Fruit fly (Drosophila melanogaster) whole organism, embryonic: ENCODE results near the gene Ythdc1.
A peak's percentile ranks its signal among the peaks of the same experiment; 100 is the strongest.

ENCODE experiments used
- Bdp1 ChIP-seq: fragments of 200-800 bp; sonication (Bioruptor generic); optimal IDR thresholded peaks from 3 replicates; lab custom pipeline; 2016; ENCODE audit warnings: missing biosample characterization, missing genetic modification characterization
- CG10321 ChIP-seq: fragments of 200-800 bp; sonication (Bioruptor generic); IDR thresholded peaks from 2 replicates; pipeline ENCODE4 v1.3.6; 2022; ENCODE audit warnings: missing biosample characterization, missing genetic modification characterization
- CG10543 ChIP-seq: fragments of 200-800 bp; sonication (Bioruptor generic); optimal IDR thresholded peaks from 3 replicates; lab custom pipeline; 2017; ENCODE audit warnings: missing biosample characterization, mild to moderate bottlenecking, missing genetic modification characterization, moderate library complexity
- CG13123 ChIP-seq: fragments of 200-800 bp; sonication (Bioruptor generic); optimal IDR thresholded peaks from 2 replicates; lab custom pipeline; 2016; ENCODE audit warnings: missing biosample characterization, missing genetic modification characterization
- CG17802 ChIP-seq: fragments of 200-800 bp; sonication (Bioruptor generic); optimal IDR thresholded peaks from 2 replicates; lab custom pipeline; 2018; ENCODE audit warnings: missing biosample characterization, mild to moderate bottlenecking, missing genetic modification characterization, moderate library complexity
- CG2202 ChIP-seq: fragments of 200-800 bp; sonication (Bioruptor generic); optimal IDR thresholded peaks from 2 replicates; lab custom pipeline; 2018; ENCODE audit warnings: missing biosample characterization, mild to moderate bottlenecking, missing genetic modification characterization
- CG34422 ChIP-seq: fragments of 200-800 bp; sonication (Bioruptor generic); IDR thresholded peaks from 3 replicates; pipeline ENCODE4 v1.3.6; 2022; ENCODE audit warnings: missing biosample characterization, missing genetic modification characterization
- CG4424 ChIP-seq: fragments of 200-800 bp; sonication (Bioruptor generic); optimal IDR thresholded peaks from 3 replicates; lab custom pipeline; 2016; ENCODE audit warnings: missing biosample characterization, missing genetic modification characterization
- CG4617 ChIP-seq: fragments of 200-800 bp; sonication (Bioruptor generic); optimal IDR thresholded peaks from 3 replicates; lab custom pipeline; 2016; ENCODE audit warnings: missing biosample characterization, missing genetic modification characterization, borderline replicate concordance
- CG4707 ChIP-seq: fragments of 200-800 bp; sonication (Bioruptor generic); optimal IDR thresholded peaks from 2 replicates; lab custom pipeline; 2018; ENCODE audit warnings: missing biosample characterization, mild to moderate bottlenecking, missing genetic modification characterization, moderate library complexity
- CG4730 ChIP-seq: fragments of 200-800 bp; sonication (Bioruptor generic); IDR thresholded peaks from 2 replicates; pipeline ENCODE4 v1.3.6; 2022; ENCODE audit warnings: missing biosample characterization, missing genetic modification characterization
- CG6654 ChIP-seq: fragments of 200-800 bp; sonication (Bioruptor generic); optimal IDR thresholded peaks from 2 replicates; lab custom pipeline; 2017; ENCODE audit warnings: missing biosample characterization, mild to moderate bottlenecking, missing genetic modification characterization
- CG6689 ChIP-seq: fragments of 200-800 bp; sonication (Bioruptor generic); IDR thresholded peaks from 2 replicates; pipeline ENCODE4 v1.3.6; 2022; ENCODE audit warnings: missing biosample characterization, missing genetic modification characterization
- CG9609 ChIP-seq: fragments of 200-800 bp; sonication (Bioruptor generic); optimal IDR thresholded peaks from 3 replicates; lab custom pipeline; 2016; ENCODE audit warnings: missing biosample characterization, missing genetic modification characterization
- CG9727 ChIP-seq: fragments of 200-800 bp; sonication (Bioruptor generic); optimal IDR thresholded peaks from 3 replicates; lab custom pipeline; 2017; ENCODE audit warnings: missing biosample characterization, mild to moderate bottlenecking, missing genetic modification characterization
- CTCF ChIP-seq: fragments of 200-800 bp; sonication (Bioruptor generic); optimal IDR thresholded peaks from 2 replicates; lab custom pipeline; 2017; ENCODE audit warnings: missing biosample characterization, mild to moderate bottlenecking, missing genetic modification characterization, moderate library complexity
- Dad ChIP-seq: fragments of 200-800 bp; sonication (Bioruptor generic); optimal IDR thresholded peaks from 3 replicates; lab custom pipeline; 2016; ENCODE audit warnings: missing biosample characterization, missing genetic modification characterization
- Dbx ChIP-seq: fragments of 200-800 bp; sonication (Bioruptor generic); IDR thresholded peaks from 3 replicates; pipeline ENCODE4 v1.3.6; 2022; ENCODE audit warnings: missing biosample characterization, missing genetic modification characterization
- Ets65A ChIP-seq: fragments of 200-800 bp; sonication (Bioruptor generic); peaks from one replicate; lab custom pipeline; 2016; ENCODE audit warnings: missing biosample characterization, missing genetic modification characterization
- HLH4C ChIP-seq: fragments of 200-800 bp; sonication (Bioruptor generic); IDR thresholded peaks from 3 replicates; pipeline ENCODE4 v1.3.6; 2022; ENCODE audit warnings: missing biosample characterization, missing genetic modification characterization; ENCODE audit not compliant: partially characterized antibody
- Lpt ChIP-seq: fragments of >200 bp; optimal IDR thresholded peaks from 2 replicates; lab custom pipeline; 2018; ENCODE audit warnings: missing biosample characterization, missing genetic modification characterization
- Med ChIP-seq: fragments of 200-800 bp; sonication (Bioruptor generic); peaks from one replicate; lab custom pipeline; 2016; ENCODE audit warnings: missing biosample characterization, missing genetic modification characterization, mild to moderate bottlenecking, inconsistent platforms, moderate library complexity
- NFAT ChIP-seq: fragments of 200-800 bp; sonication (Bioruptor generic); IDR thresholded peaks from 2 replicates; pipeline ENCODE4 v1.3.6; 2022; ENCODE audit warnings: missing biosample characterization, missing genetic modification characterization
- Six4 ChIP-seq: fragments of 200-800 bp; sonication (Bioruptor generic); optimal IDR thresholded peaks from 2 replicates; lab custom pipeline; 2016; ENCODE audit warnings: missing biosample characterization, missing genetic modification characterization
- TFAM ChIP-seq: fragments of 200-800 bp; sonication (Bioruptor generic); optimal IDR thresholded peaks from 2 replicates; lab custom pipeline; 2017; ENCODE audit warnings: missing biosample characterization, missing genetic modification characterization, inconsistent platforms
- Vsx1 ChIP-seq: fragments of 200-800 bp; sonication (Bioruptor generic); optimal IDR thresholded peaks from 2 replicates; lab custom pipeline; 2017; ENCODE audit warnings: missing biosample characterization, mild to moderate bottlenecking, missing genetic modification characterization, missing genetic modification reagents
- ato ChIP-seq: fragments of 200-800 bp; sonication (Bioruptor generic); IDR thresholded peaks from 2 replicates; pipeline ENCODE4 v1.3.6; 2022; ENCODE audit warnings: missing biosample characterization, missing genetic modification characterization; ENCODE audit not compliant: partially characterized antibody
- cad ChIP-seq: fragments of >200 bp; optimal IDR thresholded peaks from 2 replicates; lab custom pipeline; 2017; ENCODE audit warnings: missing biosample characterization, missing genetic modification characterization
- chinmo ChIP-seq: fragments of 200-800 bp; sonication (Bioruptor generic); IDR thresholded peaks from 4 replicates; pipeline ENCODE4 v1.3.6; 2022; ENCODE audit warnings: missing biosample characterization, missing genetic modification characterization; ENCODE audit not compliant: partially characterized antibody
- crol ChIP-seq: fragments of 200-800 bp; sonication (Bioruptor generic); IDR thresholded peaks from 2 replicates; pipeline ENCODE4 v1.3.6; 2022; ENCODE audit warnings: missing biosample characterization, missing genetic modification characterization
- eve ChIP-seq, 2 experiments: fragments of >200 bp; optimal IDR thresholded peaks; 2 replicates each; lab custom pipeline; 2017; ENCODE audit warnings: missing biosample characterization in 2 of 2, missing genetic modification characterization in 2 of 2
- grau ChIP-seq: fragments of 200-800 bp; optimal IDR thresholded peaks from 3 replicates; lab custom pipeline; 2019; ENCODE audit warnings: missing biosample characterization, mild to moderate bottlenecking, missing genetic modification characterization, moderate library complexity
- gt ChIP-seq: fragments of 200-800 bp; sonication (Bioruptor generic); IDR thresholded peaks from 2 replicates; pipeline ENCODE4 v1.3.6; 2022; ENCODE audit warnings: missing biosample characterization, missing genetic modification characterization
- nom ChIP-seq: fragments of 200-800 bp; sonication (Bioruptor generic); optimal IDR thresholded peaks from 2 replicates; lab custom pipeline; 2017; ENCODE audit warnings: missing biosample characterization, missing genetic modification characterization, mild to moderate bottlenecking, moderate library complexity, missing genetic modification reagents
- pfk ChIP-seq: fragments of 200-800 bp; sonication (Bioruptor generic); optimal IDR thresholded peaks from 2 replicates; lab custom pipeline; 2018; ENCODE audit warnings: missing biosample characterization, mild to moderate bottlenecking, missing genetic modification characterization, moderate library complexity
- pros ChIP-seq: fragments of 200-800 bp; sonication (Bioruptor generic); optimal IDR thresholded peaks from 3 replicates; lab custom pipeline; 2019; ENCODE audit warnings: missing biosample characterization, mild to moderate bottlenecking, missing genetic modification characterization, moderate library complexity
- run ChIP-seq: fragments of 200-800 bp; sonication (Bioruptor generic); optimal IDR thresholded peaks from 3 replicates; lab custom pipeline; 2018; ENCODE audit warnings: missing biosample characterization, mild to moderate bottlenecking, missing genetic modification characterization
- sd ChIP-seq: fragments of 200-800 bp; sonication (Bioruptor generic); optimal IDR thresholded peaks from 3 replicates; lab custom pipeline; 2018; ENCODE audit warnings: missing biosample characterization, mild to moderate bottlenecking, missing genetic modification characterization, moderate library complexity
- sens ChIP-seq: fragments of 200-800 bp; sonication (Bioruptor generic); peaks from one replicate; lab custom pipeline; 2016; ENCODE audit warnings: missing biosample characterization, missing genetic modification characterization
- slou ChIP-seq: fragments of 200-800 bp; sonication (Bioruptor generic); optimal IDR thresholded peaks from 3 replicates; lab custom pipeline; 2016; ENCODE audit warnings: missing biosample characterization, missing genetic modification characterization
- sna ChIP-seq: fragments of 200-800 bp; sonication (Bioruptor generic); IDR thresholded peaks from 2 replicates; pipeline ENCODE4 v1.3.6; 2022; ENCODE audit warnings: missing biosample characterization, missing genetic modification characterization; ENCODE audit not compliant: partially characterized antibody
- sqz ChIP-seq: fragments of 200-800 bp; sonication (Bioruptor generic); optimal IDR thresholded peaks from 3 replicates; lab custom pipeline; 2018; ENCODE audit warnings: missing biosample characterization, mild to moderate bottlenecking, missing genetic modification characterization
- tgo ChIP-seq: fragments of 200-800 bp; sonication (Bioruptor generic); IDR thresholded peaks from 3 replicates; pipeline ENCODE4 v1.3.6; 2022; ENCODE audit warnings: missing biosample characterization, missing genetic modification characterization
- tio ChIP-seq: fragments of 200-800 bp; sonication (Bioruptor generic); optimal IDR thresholded peaks from 2 replicates; lab custom pipeline; 2017; ENCODE audit warnings: missing biosample characterization, missing genetic modification characterization, inconsistent platforms
- tna ChIP-seq: fragments of 200-800 bp; sonication (Bioruptor generic); IDR thresholded peaks from 2 replicates; pipeline ENCODE4 v1.3.6; 2022; ENCODE audit warnings: missing biosample characterization, missing genetic modification characterization; ENCODE audit not compliant: partially characterized antibody
- vvl ChIP-seq: fragments of 200-800 bp; sonication (Bioruptor generic); IDR thresholded peaks from 2 replicates; pipeline ENCODE4 v1.3.6; 2022; ENCODE audit warnings: missing biosample characterization, missing genetic modification characterization
- zen ChIP-seq: fragments of 200-800 bp; sonication (Bioruptor generic); optimal IDR thresholded peaks from 3 replicates; lab custom pipeline; 2018; ENCODE audit warnings: missing biosample characterization, mild to moderate bottlenecking, missing genetic modification characterization, moderate library complexity

Gene Ythdc1

DNA sequence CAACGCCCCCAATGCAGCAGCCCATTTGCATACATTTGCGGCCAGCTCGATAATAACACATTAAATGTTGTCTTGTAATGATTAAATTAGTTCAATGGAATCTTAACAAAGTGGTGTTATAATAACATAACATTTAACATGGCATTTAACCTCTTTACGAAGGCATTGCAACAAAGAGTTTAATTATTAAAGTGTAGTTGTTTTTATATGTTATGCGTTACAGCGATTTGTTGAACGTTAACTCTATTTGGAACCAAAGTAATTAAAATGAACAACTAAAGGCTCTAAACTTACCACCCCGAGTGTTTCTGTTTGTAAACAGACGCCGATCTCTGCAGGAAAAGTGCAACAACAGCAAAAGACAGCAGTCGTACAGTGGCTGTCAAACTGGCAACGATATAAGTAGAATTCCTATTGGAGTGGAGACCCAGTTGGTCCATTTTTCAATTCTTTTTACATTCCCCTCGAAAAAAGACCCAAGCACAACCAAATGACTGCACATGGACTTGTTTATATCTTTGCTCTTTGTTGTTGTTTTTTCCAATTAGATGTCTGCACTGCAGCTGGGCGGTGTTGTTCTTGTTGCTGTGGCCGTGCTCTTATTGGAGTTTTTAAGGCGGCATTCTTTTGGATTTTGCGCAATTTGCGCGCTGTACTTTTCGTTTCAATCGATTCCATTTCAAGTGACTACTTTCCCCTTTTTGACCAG lies 34.9 kb downstream of the Ythdc1 start (continued):
- TF ChIP-seq CG13123 = no peak
- 0 out of 2 replicates have a peak, but pooled peaks have one; percentile 18 for TF ChIP-seq CG6689 (GFP tag; lab: Robert Waterston, UW)
- TF ChIP-seq CG4707 (GFP tag; lab: Kevin White, UChicago) = no peak
- TF ChIP-seq ato (GFP tag; lab: Robert Waterston, UW) = no peak
- no peak for TF ChIP-seq tio
- peak; percentile 11 for TF ChIP-seq CG9727 (GFP tag; lab: Kevin White, UChicago)
- no peak for TF ChIP-seq CG2202 (tag; lab: Kevin White, UChicago)
- no peak for TF ChIP-seq run (tag; lab: Kevin White, UChicago)
- TF ChIP-seq TFAM (GFP tag; lab: Kevin White, UChicago) = no peak
- TF ChIP-seq eve (GFP tag; optimal IDR thresholded peaks at IDR 0.05; lab: Kevin White, UChicago) = no peak
- TF ChIP-seq Lpt (GFP tag; lab: Kevin White, UChicago) = no peak
- peak; percentile 48 for TF ChIP-seq cad (GFP tag; lab: Kevin White, UChicago)
- no peak for TF ChIP-seq CG4730 (GFP tag; lab: Robert Waterston, UW)
- no peak for TF ChIP-seq CG10321 (GFP tag; lab: Robert Waterston, UW)
- TF ChIP-seq zen (tag; lab: Kevin White, UChicago) = peak; percentile 47

DNA sequence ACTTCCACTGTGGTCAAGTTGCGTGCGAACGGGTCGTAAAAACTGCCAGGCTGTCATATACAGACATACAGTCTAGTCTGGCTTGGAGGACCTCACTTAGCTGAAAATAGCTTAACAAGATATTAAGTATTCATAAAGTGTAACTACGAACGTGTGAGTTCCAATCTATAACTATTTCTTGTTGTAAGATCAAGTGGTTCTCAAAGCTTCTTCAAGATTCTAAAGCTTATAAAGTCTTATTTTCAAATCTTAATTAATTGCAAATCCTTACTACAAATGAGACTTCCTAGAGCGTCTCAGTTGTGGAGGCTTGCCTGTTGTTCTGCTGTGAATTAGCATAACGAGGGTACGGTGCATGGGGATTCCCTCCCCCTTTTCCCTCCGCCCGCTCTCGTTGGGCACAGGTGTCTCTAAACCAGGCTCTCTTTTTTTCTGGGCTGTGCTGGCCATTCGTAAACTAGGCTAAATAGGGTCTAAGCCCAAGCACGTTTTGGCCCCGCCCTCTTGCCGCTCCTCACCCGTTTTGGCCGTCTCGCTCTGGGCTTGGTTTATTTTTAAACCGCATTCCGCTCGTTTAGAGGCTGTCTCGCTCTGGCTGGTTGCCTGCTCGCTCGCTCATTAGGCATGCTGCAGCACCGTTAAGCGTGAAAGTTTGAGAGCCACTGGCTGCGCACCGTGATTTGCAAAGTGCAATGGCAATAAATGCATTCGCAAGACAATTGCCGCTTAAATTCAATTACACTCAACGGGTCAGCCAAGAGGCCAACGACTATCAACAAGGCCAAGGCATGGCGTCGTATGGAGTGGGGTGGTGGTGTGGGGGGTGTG lies 35.7 kb downstream of the Ythdc1 start:
- TF ChIP-seq sd (peak; percentile 97), gt (GFP tag; lab: Robert Waterston, UW) (no peak), tgo (GFP tag; lab: Robert Waterston, UW) (no peak), vvl (GFP tag; lab: Robert Waterston, UW) (0 out of 2 replicates have a peak, but pooled peaks have one; percentile 7), sna (GFP tag; lab: Robert Waterston, UW) (no peak), crol (GFP tag; lab: Robert Waterston, UW) (peak; percentile 78), CG34422 (GFP tag; lab: Robert Waterston, UW) (0 out of 3 replicates have a peak, but pooled peaks have one; percentile 26), Dad (GFP tag; lab: Kevin White, UChicago) (no peak), Vsx1 (GFP tag; lab: Kevin White, UChicago) (no peak), CG4424 (GFP tag; lab: Kevin White, UChicago) (no peak), HLH4C (GFP tag; lab: Robert Waterston, UW) (0 out of 3 replicates have a peak, but pooled peaks have one; percentile 29), CG10543 (GFP tag; lab: Kevin White, UChicago) (no peak), Six4 (no peak), nom (GFP tag; lab: Kevin White, UChicago) (peak; percentile 31), grau (tag; lab: Kevin White, UChicago) (peak; percentile 34), sqz (GFP tag; lab: Kevin White, UChicago) (no peak), Med (GFP tag; lab: Kevin White, UChicago) (peak; percentile 66), pfk (GFP tag; lab: Kevin White, UChicago) (no peak), CG9609 (GFP tag; lab: Kevin White, UChicago) (no peak), Ets65A (GFP tag; lab: Kevin White, UChicago) (peak; percentile 67), Bdp1 (no peak), CG4617 (no peak), CTCF (no peak), NFAT (GFP tag; lab: Robert Waterston, UW) (0 out of 2 replicates have a peak, but pooled peaks have one; percentile 21), CG17802 (peak; percentile 62), sens (GFP tag; lab: Kevin White, UChicago) (peak; percentile 52), cad (GFP tag; lab: Kevin White, UChicago) (peak; percentile 54), tna (GFP tag; lab: Robert Waterston, UW) (peak; percentile 15; the same call in 1 of the 2 replicates), chinmo (GFP tag; lab: Robert Waterston, UW) (peak; percentile 77; the same call in 2 of the 4 replicates), slou (GFP tag; lab: Kevin White, UChicago) (no peak), Dbx (GFP tag; lab: Robert Waterston, UW) (no peak), CG6654 (GFP tag; lab: Kevin White, UChicago) (peak; percentile 94), pros (no peak)
